Worm (Caenorhabditis elegans) whole organism, L1 larva: Measurements from ENCODE around the gene C16D9.8.
A peak's percentile ranks its signal among the peaks of the same experiment; 100 is the strongest.

Source experiments
- C34B4.2 ChIP-seq: sonication (generic microtip); optimal IDR thresholded peaks from 2 replicates; lab custom pipeline; 2017; ENCODE audit warnings: mild to moderate bottlenecking, missing genetic modification characterization, missing compliant biosample characterization
- Y116A8C.19 ChIP-seq: sonication (generic microtip); optimal IDR thresholded peaks from 2 replicates; lab custom pipeline; 2016; ENCODE audit warnings: missing compliant biosample characterization, missing genetic modification characterization, borderline replicate concordance
- ama-1 ChIP-seq: fragments of 150-350 bp; optimal IDR thresholded peaks from 2 replicates; lab custom pipeline; 2014
- blmp-1 ChIP-seq: fragments of 150-350 bp; optimal IDR thresholded peaks from 2 replicates; lab custom pipeline; 2014; ENCODE audit warnings: missing biosample characterization, missing genetic modification characterization
- ceh-63 ChIP-seq: fragments of 200-800 bp; sonication (Bioruptor generic); optimal IDR thresholded peaks from 2 replicates; lab custom pipeline; 2018; ENCODE audit warnings: mild to moderate bottlenecking, missing genetic modification characterization, missing compliant biosample characterization
- ceh-82 ChIP-seq, 3 experiments: fragments of 150-350 bp in 1 of 3; sonication (generic microtip) in 2 of 3; optimal IDR thresholded peaks; 2 replicates each; lab custom pipeline; 2014 to 2017; ENCODE audit warnings: missing biosample characterization in 3 of 3, missing genetic modification characterization in 3 of 3
- ces-1 ChIP-seq: fragments of 150-350 bp; optimal IDR thresholded peaks from 2 replicates; lab custom pipeline; 2014; ENCODE audit warnings: missing biosample characterization, missing genetic modification reagents, missing genetic modification characterization
- dsc-1 ChIP-seq: sonication (generic microtip); optimal IDR thresholded peaks from 2 replicates; lab custom pipeline; 2016; ENCODE audit warnings: mild to moderate bottlenecking, missing genetic modification characterization, missing compliant biosample characterization
- efl-1 ChIP-seq, 4 experiments: fragments of 150-350 bp; optimal IDR thresholded peaks in 3 of 4; peaks in 1 of 4; 1 replicate in 1 of 4; 2 replicates in 3 of 4; lab custom pipeline; 2014; ENCODE audit warnings: missing biosample characterization in 2 of 4, missing genetic modification characterization in 2 of 4, missing genetic modification reagents in 2 of 4
- efl-3 ChIP-seq: fragments of 200-800 bp; sonication (Bioruptor generic); optimal IDR thresholded peaks from 2 replicates; lab custom pipeline; 2018; ENCODE audit warnings: mild to moderate bottlenecking, missing genetic modification characterization, missing compliant biosample characterization
- egl-27 ChIP-seq, 2 experiments: fragments of 150-350 bp in 1 of 2; sonication (generic microtip); optimal IDR thresholded peaks; 3 replicates each; lab custom pipeline; 2017 to 2018; ENCODE audit warnings: missing biosample characterization in 2 of 2, missing genetic modification characterization in 2 of 2, missing genetic modification reagents in 2 of 2
- elt-3 ChIP-seq, 6 experiments: fragments of 150-350 bp in 1 of 6; sonication (generic microtip); optimal IDR thresholded peaks; 2 replicates each; lab custom pipeline; 2017 to 2018; ENCODE audit warnings: missing biosample characterization in 6 of 6, missing genetic modification characterization in 6 of 6, inconsistent platforms in 1 of 6
- fkh-10 ChIP-seq: sonication (generic microtip); optimal IDR thresholded peaks from 2 replicates; lab custom pipeline; 2017; ENCODE audit warnings: missing biosample characterization, missing genetic modification reagents, missing genetic modification characterization
- fkh-8 ChIP-seq: sonication (generic microtip); optimal IDR thresholded peaks from 2 replicates; lab custom pipeline; 2016; ENCODE audit warnings: mild to moderate bottlenecking, missing genetic modification characterization, missing compliant biosample characterization
- fos-1 ChIP-seq: fragments of 150-350 bp; optimal IDR thresholded peaks from 2 replicates; lab custom pipeline; 2014; ENCODE audit warnings: missing biosample characterization, missing genetic modification characterization
- hlh-4 ChIP-seq: sonication (generic microtip); optimal IDR thresholded peaks from 2 replicates; lab custom pipeline; 2016; ENCODE audit warnings: mild to moderate bottlenecking, missing genetic modification characterization, missing compliant biosample characterization
- irx-1 ChIP-seq: sonication (generic microtip); optimal IDR thresholded peaks from 2 replicates; lab custom pipeline; 2016; ENCODE audit warnings: missing genetic modification characterization, missing compliant biosample characterization
- lin-15B ChIP-seq: fragments of 150-350 bp; sonication (generic microtip); optimal IDR thresholded peaks from 3 replicates; lab custom pipeline; 2014; ENCODE audit warnings: missing biosample characterization, missing genetic modification characterization
- lin-35 ChIP-seq, 2 experiments: fragments of 150-350 bp; optimal IDR thresholded peaks; 2 replicates each; lab custom pipeline; 2014; ENCODE audit warnings: missing biosample characterization in 2 of 2, missing genetic modification characterization in 2 of 2, missing genetic modification reagents in 2 of 2
- lin-39 ChIP-seq: fragments of 150-350 bp; optimal IDR thresholded peaks from 2 replicates; lab custom pipeline; 2014; ENCODE audit warnings: missing biosample characterization, missing genetic modification reagents, missing genetic modification characterization
- lir-3 ChIP-seq: sonication (generic microtip); optimal IDR thresholded peaks from 2 replicates; lab custom pipeline; 2016; ENCODE audit warnings: mild to moderate bottlenecking, missing genetic modification characterization, moderate library complexity, missing compliant biosample characterization; ENCODE audit not compliant: poor library complexity
- lsy-2 ChIP-seq, 2 experiments: fragments of 150-350 bp; optimal IDR thresholded peaks; 2 replicates each; lab custom pipeline; 2014; ENCODE audit warnings: missing biosample characterization in 2 of 2, missing genetic modification characterization in 2 of 2
- mdl-1 ChIP-seq, 2 experiments: fragments of 150-350 bp; optimal IDR thresholded peaks; 2 replicates each; lab custom pipeline; 2014 to 2017; ENCODE audit warnings: missing biosample characterization in 2 of 2, missing genetic modification characterization in 2 of 2, inconsistent platforms in 1 of 2
- mef-2 ChIP-seq: fragments of 150-350 bp; optimal IDR thresholded peaks from 2 replicates; lab custom pipeline; 2014; ENCODE audit warnings: missing biosample characterization, missing genetic modification characterization
- mep-1 ChIP-seq: fragments of 150-350 bp; optimal IDR thresholded peaks from 2 replicates; lab custom pipeline; 2014; ENCODE audit warnings: missing biosample characterization, missing genetic modification characterization
- nhr-11 ChIP-seq: fragments of 150-350 bp; optimal IDR thresholded peaks from 2 replicates; lab custom pipeline; 2014; ENCODE audit warnings: missing biosample characterization, missing genetic modification characterization
- nhr-12 ChIP-seq: sonication (generic microtip); optimal IDR thresholded peaks from 2 replicates; lab custom pipeline; 2017; ENCODE audit warnings: missing biosample characterization, missing genetic modification characterization
- nhr-20 ChIP-seq: sonication (generic microtip); optimal IDR thresholded peaks from 2 replicates; lab custom pipeline; 2016; ENCODE audit warnings: mild to moderate bottlenecking, missing genetic modification characterization, missing compliant biosample characterization
- nhr-71 ChIP-seq: sonication (generic microtip); optimal IDR thresholded peaks from 2 replicates; lab custom pipeline; 2016; ENCODE audit warnings: mild to moderate bottlenecking, missing genetic modification characterization, moderate library complexity, missing compliant biosample characterization
- nhr-77 ChIP-seq: fragments of 150-350 bp; optimal IDR thresholded peaks from 2 replicates; lab custom pipeline; 2014; ENCODE audit warnings: missing biosample characterization, missing genetic modification characterization
- nhr-85 ChIP-seq: sonication (generic microtip); peaks from one replicate; lab custom pipeline; 2016; ENCODE audit warnings: missing genetic modification characterization, inconsistent platforms, missing compliant biosample characterization
- nhr-90 ChIP-seq: sonication (generic microtip); optimal IDR thresholded peaks from 2 replicates; lab custom pipeline; 2016; ENCODE audit warnings: mild to moderate bottlenecking, missing genetic modification characterization, missing compliant biosample characterization; ENCODE audit not compliant: poor library complexity
- pag-3 ChIP-seq: sonication (generic microtip); optimal IDR thresholded peaks from 2 replicates; lab custom pipeline; 2017; ENCODE audit warnings: missing genetic modification characterization, mild to moderate bottlenecking, missing compliant biosample characterization, antibody characterized with exemption, borderline replicate concordance; ENCODE audit not compliant: insufficient read depth
- snu-23 ChIP-seq: sonication (generic microtip); optimal IDR thresholded peaks from 2 replicates; lab custom pipeline; 2016; ENCODE audit warnings: missing genetic modification characterization, missing compliant biosample characterization
- sup-37 ChIP-seq: fragments of 200-800 bp; sonication (Bioruptor generic); optimal IDR thresholded peaks from 2 replicates; lab custom pipeline; 2018; ENCODE audit warnings: mild to moderate bottlenecking, missing genetic modification characterization, missing compliant biosample characterization
- unc-130 ChIP-seq: fragments of 150-350 bp; optimal IDR thresholded peaks from 2 replicates; lab custom pipeline; 2017; ENCODE audit warnings: missing biosample characterization, missing genetic modification characterization, inconsistent platforms
- unc-86 ChIP-seq: sonication (generic microtip); optimal IDR thresholded peaks from 2 replicates; lab custom pipeline; 2016; ENCODE audit warnings: missing genetic modification characterization, missing compliant biosample characterization
- xbp-1 ChIP-seq: sonication (generic microtip); optimal IDR thresholded peaks from 2 replicates; lab custom pipeline; 2016; ENCODE audit warnings: missing genetic modification characterization, missing compliant biosample characterization
- ztf-4 ChIP-seq: fragments of 150-350 bp; optimal IDR thresholded peaks from 2 replicates; lab custom pipeline; 2014; ENCODE audit warnings: missing biosample characterization, missing genetic modification characterization

The C16D9.8 gene

ce11 chrV:8242798-8243197 is 20.6 kb downstream of the C16D9.8 start, which contains the start of gene C16D9.4:
C16D9.4 (minus strand) TSS chrV:8242898.
- TF ChIP-seq nhr-90 (tag; lab: Kevin White, UChicago) (no peak), lin-15B (no peak), lsy-2 (tag; optimal IDR thresholded peaks at IDR 0.05; lab: Kevin White, UChicago) (no peak), fkh-10 (GFP tag; lab: Kevin White, UChicago) (no peak), hlh-4 (tag; lab: Kevin White, UChicago) (no peak)

ce11 chrV:8239928-8240327 is 23.4 kb downstream of the C16D9.8 start, which contains the start of gene C16D9.3:
C16D9.3 (minus strand) TSS chrV:8240028.
- TF ChIP-seq Y116A8C.19 (tag; lab: Kevin White, UChicago) (no peak), lir-3 (tag; lab: Kevin White, UChicago) (no peak), nhr-77 (no peak), fos-1 (tag; lab: Kevin White, UChicago) (no peak), efl-3 (no peak), dsc-1 (tag; lab: Kevin White, UChicago) (no peak), mdl-1 (tag; optimal IDR thresholded peaks at IDR 0.05; lab: Kevin White, UChicago) (no peak), ceh-82 (tag; optimal IDR thresholded peaks at IDR 0.05; lab: Kevin White, UChicago) (no peak), unc-130 (tag; lab: Kevin White, UChicago) (no peak), hlh-4 (tag; lab: Kevin White, UChicago) (no peak), C34B4.2 (tag; lab: Kevin White, UChicago) (no peak), unc-86 (no peak), egl-27 (tag; optimal IDR thresholded peaks at IDR 0.05; lab: Kevin White, UChicago) (no peak), lsy-2 (tag; optimal IDR thresholded peaks at IDR 0.05; lab: Kevin White, UChicago) (no peak), efl-1 (optimal IDR thresholded peaks at IDR 0.05; lab: Kevin White, UChicago) (no peak), efl-1 (GFP tag; optimal IDR thresholded peaks at IDR 0.05 in 1 of 2; lab: Kevin White, UChicago) (no peak)

- TF ChIP-seq irx-1 (tag; lab: Kevin White, UChicago) (no peak), ceh-82 (tag; optimal IDR thresholded peaks at IDR 0.05; lab: Kevin White, UChicago) (no peak), pag-3 (no peak), snu-23 (peak; percentile 44), ztf-4 (tag; lab: Kevin White, UChicago) (no peak), fkh-8 (tag; lab: Kevin White, UChicago) (no peak), mep-1 (peak; percentile 9), elt-3 (tag; optimal IDR thresholded peaks at IDR 0.05; lab: Kevin White, UChicago) (peak in 4 of 6 experiments; percentile 15 to 63 (median 26)), ama-1 (lab: Kevin White, UChicago) (no peak), lin-35 (GFP tag; optimal IDR thresholded peaks at IDR 0.05; lab: Kevin White, UChicago) (peak in 1 of 2 experiments; percentile 23), nhr-12 (no peak), lin-39 (tag; lab: Kevin White, UChicago) (no peak), nhr-71 (tag; lab: Kevin White, UChicago) (peak; percentile 18), ceh-63 (GFP tag; lab: Kevin White, UChicago) (no peak), blmp-1 (peak; percentile 42), fos-1 (tag; lab: Kevin White, UChicago) (no peak), xbp-1 (no peak), mef-2 (no peak), nhr-11 (no peak), nhr-20 (tag; lab: Kevin White, UChicago) (peak; percentile 16), ces-1 (GFP tag; lab: Kevin White, UChicago) (no peak), sup-37 (GFP tag; lab: Kevin White, UChicago) (no peak), nhr-85 (tag; lab: Kevin White, UChicago) (peak; percentile 63), efl-1 (optimal IDR thresholded peaks at IDR 0.05; lab: Kevin White, UChicago) (no peak), efl-1 (GFP tag; optimal IDR thresholded peaks at IDR 0.05 in 1 of 2; lab: Kevin White, UChicago) (peak in 1 of 2 experiments; percentile 80)
Observed at ce11 chrV:8238290-8238689, 25.1 kb downstream of the C16D9.8 start, which contains the start of gene rol-3. rol-3 (minus strand) TSS chrV:8238409.
